Fruit fly (Drosophila melanogaster) whole organism, pupa: ENCODE results near the gene Pmm2.

Source experiments
- CG12605 ChIP-seq: fragments of 200-800 bp; sonication (Bioruptor generic); IDR thresholded peaks from 2 replicates; pipeline ENCODE4 v1.3.6; 2022; ENCODE audit warnings: missing biosample characterization, missing genetic modification characterization
- CG14655 ChIP-seq: fragments of 200-800 bp; sonication (Bioruptor generic); optimal IDR thresholded peaks from 3 replicates; lab custom pipeline; 2017; ENCODE audit warnings: mild to moderate bottlenecking, missing biosample characterization, missing genetic modification reagents, missing genetic modification characterization
- CG15710 ChIP-seq: fragments of 200-800 bp; sonication (Bioruptor generic); optimal IDR thresholded peaks from 2 replicates; lab custom pipeline; 2018; ENCODE audit warnings: missing biosample characterization, mild to moderate bottlenecking, missing genetic modification characterization, moderate library complexity
- CG34367 ChIP-seq: fragments of 200-800 bp; sonication (Bioruptor generic); optimal IDR thresholded peaks from 2 replicates; lab custom pipeline; 2018; ENCODE audit warnings: missing biosample characterization, mild to moderate bottlenecking, missing genetic modification characterization
- CG8301 ChIP-seq: fragments of 200-800 bp; sonication (Bioruptor generic); optimal IDR thresholded peaks from 2 replicates; lab custom pipeline; 2018; ENCODE audit warnings: missing biosample characterization, mild to moderate bottlenecking, missing genetic modification characterization
- Pif1B ChIP-seq: fragments of 200-800 bp; sonication (Bioruptor generic); optimal IDR thresholded peaks from 3 replicates; lab custom pipeline; 2016; ENCODE audit warnings: missing biosample characterization, missing genetic modification characterization
- fd96Ca ChIP-seq: fragments of 200-800 bp; sonication (Bioruptor generic); IDR thresholded peaks from 3 replicates; pipeline ENCODE4 v1.3.6; 2022; ENCODE audit warnings: missing biosample characterization, missing genetic modification characterization

- TF ChIP-seq CG15710 (tag; lab: Kevin White, UChicago): no peak
- no peak for TF ChIP-seq CG14655
- TF ChIP-seq fd96Ca (GFP tag; lab: Robert Waterston, UW): no peak
- TF ChIP-seq Pif1B (GFP tag; lab: Kevin White, UChicago): no peak
- TF ChIP-seq CG12605: no peak
- TF ChIP-seq CG34367: no peak
- TF ChIP-seq CG8301 (tag; lab: Kevin White, UChicago): no peak
Measured at dm6 chr3L:12549471-12549870, 15.1 kb downstream of the Pmm2 start.
